Fruit fly (Drosophila melanogaster) whole organism, pupa: ENCODE results near the gene fws.
A peak's percentile ranks its signal among the peaks of the same experiment; 100 is the strongest.

ENCODE experiments used
- CG10348 ChIP-seq: fragments of 200-800 bp; sonication (Bioruptor generic); IDR thresholded peaks from 2 replicates; pipeline ENCODE4 v1.3.6; 2022; ENCODE audit warnings: missing biosample characterization, missing genetic modification characterization
- CG12605 ChIP-seq: fragments of 200-800 bp; sonication (Bioruptor generic); IDR thresholded peaks from 2 replicates; pipeline ENCODE4 v1.3.6; 2022; ENCODE audit warnings: missing biosample characterization, missing genetic modification characterization
- CG13204 ChIP-seq: fragments of 200-800 bp; sonication (Bioruptor generic); optimal IDR thresholded peaks from 2 replicates; lab custom pipeline; 2018; ENCODE audit warnings: missing biosample characterization, mild to moderate bottlenecking, missing genetic modification characterization, moderate library complexity
- CG14655 ChIP-seq: fragments of 200-800 bp; sonication (Bioruptor generic); optimal IDR thresholded peaks from 3 replicates; lab custom pipeline; 2017; ENCODE audit warnings: mild to moderate bottlenecking, missing biosample characterization, missing genetic modification reagents, missing genetic modification characterization
- CG15710 ChIP-seq: fragments of 200-800 bp; sonication (Bioruptor generic); optimal IDR thresholded peaks from 2 replicates; lab custom pipeline; 2018; ENCODE audit warnings: missing biosample characterization, mild to moderate bottlenecking, missing genetic modification characterization, moderate library complexity
- CG17806 ChIP-seq: fragments of 200-800 bp; sonication (Bioruptor generic); optimal IDR thresholded peaks from 2 replicates; lab custom pipeline; 2018; ENCODE audit warnings: missing biosample characterization, mild to moderate bottlenecking, missing genetic modification characterization, moderate library complexity
- CG32121 ChIP-seq: fragments of 200-800 bp; sonication (Bioruptor generic); IDR thresholded peaks from 2 replicates; pipeline ENCODE4 v1.3.6; 2022; ENCODE audit warnings: missing biosample characterization, missing genetic modification characterization
- CG34367 ChIP-seq: fragments of 200-800 bp; sonication (Bioruptor generic); optimal IDR thresholded peaks from 2 replicates; lab custom pipeline; 2018; ENCODE audit warnings: missing biosample characterization, mild to moderate bottlenecking, missing genetic modification characterization
- CG4496 ChIP-seq: fragments of 200-800 bp; sonication (Bioruptor generic); IDR thresholded peaks from 3 replicates; pipeline ENCODE4 v1.3.6; 2022; ENCODE audit warnings: missing biosample characterization, missing genetic modification characterization
- CG8159 ChIP-seq: fragments of 200-800 bp; sonication (Bioruptor generic); optimal IDR thresholded peaks from 3 replicates; lab custom pipeline; 2018; ENCODE audit warnings: missing biosample characterization, mild to moderate bottlenecking, missing genetic modification characterization, moderate library complexity
- CG8301 ChIP-seq: fragments of 200-800 bp; sonication (Bioruptor generic); optimal IDR thresholded peaks from 2 replicates; lab custom pipeline; 2018; ENCODE audit warnings: missing biosample characterization, mild to moderate bottlenecking, missing genetic modification characterization
- CG9948 ChIP-seq: fragments of 200-800 bp; sonication (Bioruptor generic); optimal IDR thresholded peaks from 2 replicates; lab custom pipeline; 2018; ENCODE audit warnings: missing biosample characterization, mild to moderate bottlenecking, missing genetic modification characterization, moderate library complexity
- D1 ChIP-seq: fragments of 200-800 bp; sonication (Bioruptor generic); optimal IDR thresholded peaks from 2 replicates; lab custom pipeline; 2018; ENCODE audit warnings: missing biosample characterization, mild to moderate bottlenecking, missing genetic modification characterization, moderate library complexity
- EcR ChIP-seq: fragments of 200-800 bp; sonication (Bioruptor generic); optimal IDR thresholded peaks from 3 replicates; lab custom pipeline; 2019; ENCODE audit warnings: missing biosample characterization, missing genetic modification characterization, mild to moderate bottlenecking, moderate library complexity, missing genetic modification reagents
- Ets98B ChIP-seq: fragments of 200-800 bp; sonication (Bioruptor generic); IDR thresholded peaks from 2 replicates; pipeline ENCODE4 v1.3.6; 2022; ENCODE audit warnings: missing biosample characterization, missing genetic modification characterization
- Pif1A ChIP-seq: fragments of 200-800 bp; sonication (Bioruptor generic); optimal IDR thresholded peaks from 3 replicates; lab custom pipeline; 2016; ENCODE audit warnings: missing biosample characterization, missing genetic modification characterization
- Pif1B ChIP-seq: fragments of 200-800 bp; sonication (Bioruptor generic); optimal IDR thresholded peaks from 3 replicates; lab custom pipeline; 2016; ENCODE audit warnings: missing biosample characterization, missing genetic modification characterization
- Snoo ChIP-seq: fragments of 200-800 bp; sonication (Bioruptor generic); optimal IDR thresholded peaks from 3 replicates; lab custom pipeline; 2017; ENCODE audit warnings: missing biosample characterization, mild to moderate bottlenecking, missing genetic modification characterization, inconsistent platforms
- fd96Ca ChIP-seq: fragments of 200-800 bp; sonication (Bioruptor generic); IDR thresholded peaks from 3 replicates; pipeline ENCODE4 v1.3.6; 2022; ENCODE audit warnings: missing biosample characterization, missing genetic modification characterization
- gl ChIP-seq: fragments of 200-800 bp; sonication (Bioruptor generic); optimal IDR thresholded peaks from 2 replicates; lab custom pipeline; 2018; ENCODE audit warnings: missing biosample characterization, mild to moderate bottlenecking, missing genetic modification characterization
- rn ChIP-seq: fragments of 200-800 bp; sonication (Bioruptor generic); IDR thresholded peaks from 2 replicates; pipeline ENCODE4 v1.3.6; 2022; ENCODE audit warnings: missing biosample characterization, missing genetic modification characterization

fws gene

DNA sequence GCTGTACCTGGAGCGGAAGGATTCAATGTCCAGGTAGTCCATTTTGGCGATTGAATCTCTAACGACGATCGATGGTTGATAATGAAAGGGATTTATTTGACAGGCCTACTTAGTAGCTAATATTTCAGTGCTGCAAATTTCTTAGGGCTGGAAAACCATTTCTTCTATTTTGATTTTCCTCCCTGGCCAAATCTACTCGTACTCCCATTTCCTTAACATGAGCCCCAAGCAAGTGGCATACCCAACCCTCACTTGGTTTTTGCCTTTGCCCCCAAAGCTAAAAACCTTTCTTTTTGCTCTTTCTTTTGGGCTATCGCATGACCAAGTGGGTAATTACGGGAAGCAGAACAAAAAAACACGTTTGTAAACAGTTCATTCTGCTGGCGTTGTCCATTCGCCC lies 17.9 kb upstream of the fws start, which contains the start of gene CG15142:
CG15142 (minus strand) TSS at position 101 of the 400 bp plus-strand sequence.
- no peak for TF ChIP-seq EcR (GFP tag; lab: Kevin White, UChicago)
- no peak for TF ChIP-seq CG13204 (GFP tag; lab: Kevin White, UChicago)
- TF ChIP-seq Ets98B (GFP tag; lab: Robert Waterston, UW): no peak
- TF ChIP-seq fd96Ca: no peak
- no peak for TF ChIP-seq CG15710 (tag; lab: Kevin White, UChicago)
- no peak for TF ChIP-seq CG4496
- TF ChIP-seq Pif1B (GFP tag; lab: Kevin White, UChicago): no peak
- no peak for TF ChIP-seq Pif1A (GFP tag; lab: Kevin White, UChicago)
- TF ChIP-seq CG8159 (tag; lab: Kevin White, UChicago): no peak
- no peak for TF ChIP-seq CG34367
- no peak for TF ChIP-seq gl (tag; lab: Kevin White, UChicago)

dm6 chr2L:17497108-17497507 lies 16.3 kb upstream of the fws start, which contains the start of gene qua:
TSS of gene qua (minus strand) at chr2L:17497208.
- peak; percentile 19 for TF ChIP-seq CG14655 (GFP tag; lab: Kevin White, UChicago)
- no peak for TF ChIP-seq Pif1A (GFP tag; lab: Kevin White, UChicago)

- no peak for TF ChIP-seq CG15710 (tag; lab: Kevin White, UChicago)
- TF ChIP-seq Pif1A (GFP tag; lab: Kevin White, UChicago): no peak
- no peak for TF ChIP-seq CG4496
- no peak for TF ChIP-seq CG9948 (tag; lab: Kevin White, UChicago)
- TF ChIP-seq CG32121 (GFP tag; lab: Robert Waterston, UW): no peak
- no peak for TF ChIP-seq Pif1B (GFP tag; lab: Kevin White, UChicago)
Measured at dm6 chr2L:17495759-17496158, 14.9 kb upstream of the fws start.

DNA sequence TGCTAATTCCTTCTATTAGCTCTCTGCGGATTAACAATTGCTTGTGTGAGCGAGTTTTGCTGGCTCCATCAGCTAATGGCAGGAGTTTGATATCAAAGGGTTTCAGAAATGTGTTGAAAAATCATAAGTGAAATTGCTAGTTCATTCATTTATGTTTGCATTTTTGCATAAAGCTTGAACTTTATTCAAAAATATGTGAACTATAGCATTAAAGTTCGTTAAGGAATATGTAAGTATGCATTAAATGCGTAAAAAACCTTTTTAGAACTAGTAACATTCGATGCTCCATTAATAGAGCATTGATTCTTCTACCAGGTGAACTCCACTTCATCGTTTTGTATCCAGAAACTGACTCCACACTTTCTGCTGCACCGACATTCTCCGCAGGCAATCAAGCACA lies 11.9 kb upstream of the fws start:
- no peak for TF ChIP-seq Snoo (tag; lab: Kevin White, UChicago)
- no peak for TF ChIP-seq CG4496
- no peak for TF ChIP-seq Pif1A (GFP tag; lab: Kevin White, UChicago)
- TF ChIP-seq CG13204 (GFP tag; lab: Kevin White, UChicago): no peak
- TF ChIP-seq CG8301: no peak
- TF ChIP-seq CG8159 (tag; lab: Kevin White, UChicago): no peak
- TF ChIP-seq CG17806: no peak
- no peak for TF ChIP-seq Ets98B (GFP tag; lab: Robert Waterston, UW)
- TF ChIP-seq D1 (tag; lab: Kevin White, UChicago): no peak
- no peak for TF ChIP-seq CG34367

DNA sequence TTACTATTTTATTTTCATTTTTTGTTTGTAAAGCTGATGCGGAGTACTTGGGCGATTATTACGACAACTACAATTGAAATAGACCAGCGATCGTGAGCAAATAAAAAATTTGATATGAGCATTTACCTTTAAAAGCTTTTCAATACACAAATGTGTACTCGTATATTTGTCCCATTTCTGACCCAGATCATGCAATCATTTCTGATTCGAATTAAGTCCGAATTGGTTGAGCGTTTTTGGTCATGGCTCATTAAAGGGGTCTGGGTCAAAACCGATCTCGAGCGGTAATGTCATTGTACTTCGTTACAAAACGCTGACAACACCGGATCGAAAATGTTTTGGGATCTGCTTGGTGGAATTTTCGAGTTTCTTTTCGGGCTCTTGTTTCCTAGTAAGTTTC lies 5.4 kb upstream of the fws start, which contains the start of gene CG43220:
CG43220 (plus strand) TSS at position 301 of the 400 bp plus-strand sequence.
- no peak for TF ChIP-seq Pif1B (GFP tag; lab: Kevin White, UChicago)
- TF ChIP-seq Pif1A (GFP tag; lab: Kevin White, UChicago): no peak
- no peak for TF ChIP-seq gl (tag; lab: Kevin White, UChicago)
- TF ChIP-seq CG8301: no peak
- no peak for TF ChIP-seq CG4496
- no peak for TF ChIP-seq CG32121 (GFP tag; lab: Robert Waterston, UW)
- TF ChIP-seq CG17806: no peak
- no peak for TF ChIP-seq CG14655 (GFP tag; lab: Kevin White, UChicago)

- TF ChIP-seq CG32121 (GFP tag; lab: Robert Waterston, UW) (no peak), CG8159 (tag; lab: Kevin White, UChicago) (no peak), Pif1A (GFP tag; lab: Kevin White, UChicago) (no peak)
Measured at dm6 chr2L:17485457-17485856, 4.6 kb upstream of the fws start, which contains the start of the genes CG43221 and CG43645. TSS of gene CG43221 (plus strand) at chr2L:17485757. TSS of gene CG43645 (plus strand) at chr2L:17485757.

- TF ChIP-seq Pif1B (GFP tag; lab: Kevin White, UChicago): peak; percentile 77
- TF ChIP-seq Snoo (tag; lab: Kevin White, UChicago): peak; percentile 88
- peak; percentile 91 for TF ChIP-seq rn (GFP tag; lab: Robert Waterston, UW)
- TF ChIP-seq EcR (GFP tag; lab: Kevin White, UChicago): no peak
- peak; percentile 84 for TF ChIP-seq CG15710 (tag; lab: Kevin White, UChicago)
- TF ChIP-seq CG34367: peak; percentile 76
- peak; percentile 56 for TF ChIP-seq gl (tag; lab: Kevin White, UChicago)
- peak; percentile 82 for TF ChIP-seq CG14655 (GFP tag; lab: Kevin White, UChicago)
- TF ChIP-seq CG32121 (GFP tag; lab: Robert Waterston, UW): peak; percentile 88
- 0 out of 2 replicates have a peak, but pooled peaks have one; percentile 40 for TF ChIP-seq CG12605 (GFP tag; lab: Robert Waterston, UW)
- TF ChIP-seq CG13204 (GFP tag; lab: Kevin White, UChicago): no peak
- TF ChIP-seq CG10348 (GFP tag; lab: Robert Waterston, UW): peak; percentile 84
- TF ChIP-seq CG9948 (tag; lab: Kevin White, UChicago): peak; percentile 78
- peak; percentile 76 for TF ChIP-seq CG17806
- peak; percentile 92 for TF ChIP-seq Ets98B (GFP tag; lab: Robert Waterston, UW)
- peak; percentile 75 for TF ChIP-seq CG8159 (tag; lab: Kevin White, UChicago)
- peak; percentile 93 for TF ChIP-seq Pif1A (GFP tag; lab: Kevin White, UChicago)
- TF ChIP-seq D1 (tag; lab: Kevin White, UChicago): peak; percentile 23
- peak; percentile 96 for TF ChIP-seq CG4496
- peak; percentile 96 for TF ChIP-seq fd96Ca
- peak; percentile 83 for TF ChIP-seq CG8301
Measured at dm6 chr2L:17484174-17484573, 3.3 kb upstream of the fws start, which contains the start of the genes GCS2beta and CG5131. TSS of gene GCS2beta (minus strand) at chr2L:17484307. TSS of gene CG5131 (plus strand) at chr2L:17484501.
